Worm (Caenorhabditis elegans) whole organism, L4 larva: ENCODE results near the gene nhr-26.

Experiments
- Y48G9A.11 ChIP-seq: fragments of 200-800 bp; sonication (Bioruptor generic); IDR thresholded peaks from 2 replicates; pipeline ENCODE4 v1.3.6; 2022; ENCODE audit warnings: missing genetic modification reagents, missing genetic modification characterization, missing compliant biosample characterization
- nhr-28 ChIP-seq: fragments of 150-350 bp; optimal IDR thresholded peaks from 2 replicates; lab custom pipeline; 2014; ENCODE audit warnings: missing biosample characterization, missing genetic modification characterization
- nhr-77 ChIP-seq: fragments of 150-350 bp; optimal IDR thresholded peaks from 2 replicates; lab custom pipeline; 2014; ENCODE audit warnings: missing biosample characterization, missing genetic modification characterization
- unc-62 ChIP-seq, 3 experiments: fragments of 150-350 bp in 1 of 3; sonication (generic microtip); optimal IDR thresholded peaks in 2 of 3; peaks in 1 of 3; 1 replicate in 1 of 3; 2 replicates in 2 of 3; lab custom pipeline; 2014 to 2017; ENCODE audit warnings: missing biosample characterization in 3 of 3, missing genetic modification characterization in 3 of 3, missing genetic modification reagents in 3 of 3, missing genotype in 1 of 3

DNA sequence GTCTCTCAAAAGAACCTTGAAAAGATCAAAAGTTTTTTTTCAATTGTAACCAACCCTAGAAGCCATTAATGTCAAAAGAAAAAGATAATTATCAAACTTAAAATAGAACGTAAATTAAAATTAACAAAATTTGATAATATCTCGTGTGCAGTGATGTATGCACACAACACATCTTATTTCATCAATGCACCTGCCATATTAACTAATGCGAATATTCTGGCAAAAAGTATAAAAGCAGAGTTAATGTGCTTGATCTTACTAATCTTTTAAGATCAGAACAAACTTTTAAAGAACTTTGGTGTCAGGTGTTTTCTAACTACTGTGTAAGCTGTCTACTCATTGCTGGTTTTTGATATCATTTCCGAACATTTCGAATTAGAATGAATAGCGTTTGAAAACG lies 2.4 kb upstream of the nhr-26 start:
- TF ChIP-seq Y48G9A.11 (no peak), nhr-28 (tag; lab: Kevin White, UChicago) (no peak), unc-62 (GFP tag; optimal IDR thresholded peaks at IDR 0.05 in 1 of 2; lab: Kevin White, UChicago) (no peak), unc-62 (tag; optimal IDR thresholded peaks at IDR 0.05; lab: Kevin White, UChicago) (no peak), nhr-77 (tag; lab: Kevin White, UChicago) (no peak)
